Fruit fly (Drosophila melanogaster) Kc167 (cell line): ENCODE measurements around the gene CG10581.

ENCODE experiments used
- Myc ChIP-seq: fragments of >200 bp; optimal IDR thresholded peaks from 2 replicates; lab custom pipeline; 2017; ENCODE audit warnings: missing external identifiers
- Sin3A ChIP-seq: fragments of >200 bp; optimal IDR thresholded peaks from 2 replicates; lab custom pipeline; 2018; ENCODE audit warnings: missing external identifiers
- h ChIP-seq: fragments of >200 bp; optimal IDR thresholded peaks from 3 replicates; lab custom pipeline; 2018; ENCODE audit warnings: missing external identifiers
- insv ChIP-seq: fragments of >200 bp; optimal IDR thresholded peaks from 3 replicates; lab custom pipeline; 2018; ENCODE audit warnings: missing external identifiers
- psq ChIP-seq: fragments of >200 bp; optimal IDR thresholded peaks from 2 replicates; lab custom pipeline; 2017; ENCODE audit warnings: missing external identifiers
- ttk ChIP-seq: sonication (Bioruptor generic); optimal IDR thresholded peaks from 2 replicates; lab custom pipeline; 2017; ENCODE audit warnings: missing external identifiers

dm6 chr3L:21054894-21055270 is 20.9 kb upstream of the CG10581 start:
- no peak for TF ChIP-seq Sin3A (lab: Kevin White, UChicago)
- TF ChIP-seq h, result no peak
- no peak for TF ChIP-seq Myc (lab: Kevin White, UChicago)
- no peak for TF ChIP-seq insv (lab: Kevin White, UChicago)
- no peak for TF ChIP-seq psq
- no peak for TF ChIP-seq ttk
